Worm (Caenorhabditis elegans) whole organism, young adult: Measurements from ENCODE around the gene Y116A8C.37.
A peak's percentile ranks its signal among the peaks of the same experiment; 100 is the strongest.

ENCODE experiments used
- B0035.1 ChIP-seq: sonication (generic microtip); optimal IDR thresholded peaks from 2 replicates; lab custom pipeline; 2016; ENCODE audit warnings: missing genetic modification characterization, mild to moderate bottlenecking, missing compliant biosample characterization, missing genotype, missing genetic modification reagents
- D2030.7 ChIP-seq: fragments of 200-800 bp; sonication (Bioruptor generic); IDR thresholded peaks from 2 replicates; pipeline ENCODE4 v1.3.6; 2022; ENCODE audit warnings: missing genetic modification reagents, missing genetic modification characterization, missing compliant biosample characterization
- F22D6.2 ChIP-seq: sonication (generic microtip); optimal IDR thresholded peaks from 2 replicates; lab custom pipeline; 2016; ENCODE audit warnings: mild to moderate bottlenecking, missing genetic modification characterization, missing compliant biosample characterization
- F37B4.10 ChIP-seq: fragments of 200-800 bp; sonication (Bioruptor generic); IDR thresholded peaks from 2 replicates; pipeline ENCODE4 v1.3.6; 2022; ENCODE audit warnings: missing genetic modification characterization, missing compliant biosample characterization
- F39B2.1 ChIP-seq: fragments of 200-800 bp; sonication (Bioruptor generic); IDR thresholded peaks from 2 replicates; pipeline ENCODE4 v1.3.6; 2022; ENCODE audit warnings: missing genetic modification reagents, missing genetic modification characterization, missing compliant biosample characterization
- F49E8.2 ChIP-seq: sonication (generic microtip); optimal IDR thresholded peaks from 3 replicates; lab custom pipeline; 2017; ENCODE audit warnings: missing genetic modification characterization, mild to moderate bottlenecking, missing compliant biosample characterization, antibody characterized with exemption, moderate library complexity; ENCODE audit not compliant: insufficient read depth
- F55B11.4 ChIP-seq: sonication (generic microtip); optimal IDR thresholded peaks from 2 replicates; lab custom pipeline; 2016; ENCODE audit warnings: missing compliant biosample characterization, missing genetic modification characterization, borderline replicate concordance; ENCODE audit not compliant: insufficient read depth
- K12H6.12 ChIP-seq: fragments of 200-800 bp; sonication (Bioruptor generic); optimal IDR thresholded peaks from 2 replicates; lab custom pipeline; 2018; ENCODE audit warnings: mild to moderate bottlenecking, missing genetic modification characterization, missing compliant biosample characterization
- Y79H2A.3 ChIP-seq: fragments of 200-800 bp; sonication (Bioruptor generic); conservative IDR thresholded peaks from 2 replicates; pipeline ENCODE4 v1.3.6; 2022; ENCODE audit warnings: missing genetic modification reagents, missing genetic modification characterization, missing compliant biosample characterization
- akir-1 ChIP-seq: fragments of 200-800 bp; sonication (Bioruptor generic); optimal IDR thresholded peaks from 2 replicates; lab custom pipeline; 2018; ENCODE audit warnings: mild to moderate bottlenecking, missing genetic modification characterization, moderate library complexity, missing compliant biosample characterization
- aptf-2 ChIP-seq: fragments of 200-800 bp; sonication (Bioruptor generic); conservative IDR thresholded peaks from 2 replicates; pipeline ENCODE4 v1.3.6; 2022; ENCODE audit warnings: missing genetic modification reagents, missing genetic modification characterization, missing compliant biosample characterization
- athp-1 ChIP-seq: sonication (generic microtip); optimal IDR thresholded peaks from 2 replicates; lab custom pipeline; 2017; ENCODE audit warnings: mild to moderate bottlenecking, missing genetic modification characterization, missing compliant biosample characterization
- bed-2 ChIP-seq: fragments of 200-800 bp; sonication (Bioruptor generic); IDR thresholded peaks from 2 replicates; pipeline ENCODE4 v1.3.6; 2022; ENCODE audit warnings: missing genetic modification reagents, missing genetic modification characterization, missing compliant biosample characterization
- cebp-1 ChIP-seq, 2 experiments: fragments of 200-800 bp in 1 of 2; sonication (Bioruptor generic) in 1 of 2; sonication (generic microtip) in 1 of 2; IDR thresholded peaks in 1 of 2; optimal IDR thresholded peaks in 1 of 2; 2 replicates each; pipeline versions ENCODE4 v1.3.6 to Lab custom; 2017 to 2022; ENCODE audit warnings: missing compliant biosample characterization in 2 of 2, missing genetic modification characterization in 2 of 2, mild to moderate bottlenecking in 1 of 2, missing genetic modification reagents in 1 of 2, moderate library complexity in 1 of 2
- ceh-100 ChIP-seq: fragments of 200-800 bp; sonication (Bioruptor generic); IDR thresholded peaks from 2 replicates; pipeline ENCODE4 v1.3.6; 2022; ENCODE audit warnings: missing genetic modification reagents, missing genetic modification characterization, missing compliant biosample characterization
- ceh-91 ChIP-seq: fragments of 200-800 bp; sonication (Bioruptor generic); IDR thresholded peaks from 2 replicates; pipeline ENCODE4 v1.3.6; 2022; ENCODE audit warnings: missing genetic modification reagents, missing genetic modification characterization, missing compliant biosample characterization
- chd-7 ChIP-seq: sonication (generic microtip); optimal IDR thresholded peaks from 2 replicates; lab custom pipeline; 2016; ENCODE audit warnings: mild to moderate bottlenecking, missing genetic modification characterization, moderate library complexity, missing compliant biosample characterization
- efl-1 ChIP-seq: fragments of 150-350 bp; optimal IDR thresholded peaks from 2 replicates; lab custom pipeline; 2014; ENCODE audit warnings: missing biosample characterization, missing genetic modification reagents, missing genetic modification characterization
- egl-44 ChIP-seq: fragments of 200-800 bp; sonication (Bioruptor generic); IDR thresholded peaks from 2 replicates; pipeline ENCODE4 v1.3.6; 2022; ENCODE audit warnings: missing genetic modification reagents, missing genetic modification characterization, missing compliant biosample characterization
- ekl-4 ChIP-seq: fragments of 200-800 bp; sonication (Bioruptor generic); IDR thresholded peaks from 2 replicates; pipeline ENCODE4 v1.3.6; 2022; ENCODE audit warnings: missing genetic modification reagents, missing genetic modification characterization, missing compliant biosample characterization
- ets-4 ChIP-seq: fragments of 200-800 bp; sonication (Bioruptor generic); optimal IDR thresholded peaks from 2 replicates; lab custom pipeline; 2018; ENCODE audit warnings: mild to moderate bottlenecking, missing genetic modification characterization, missing compliant biosample characterization
- hlh-26 ChIP-seq: fragments of 200-800 bp; sonication (Bioruptor generic); conservative IDR thresholded peaks from 2 replicates; pipeline ENCODE4 v1.3.6; 2022; ENCODE audit warnings: missing genetic modification reagents, missing genetic modification characterization, missing compliant biosample characterization
- hmg-1.2 ChIP-seq: fragments of 200-800 bp; sonication (Bioruptor generic); IDR thresholded peaks from 2 replicates; pipeline ENCODE4 v1.3.6; 2022; ENCODE audit warnings: missing genetic modification reagents, missing genetic modification characterization, missing compliant biosample characterization
- hrde-1 ChIP-seq: sonication (generic microtip); optimal IDR thresholded peaks from 2 replicates; lab custom pipeline; 2016; ENCODE audit warnings: missing genetic modification characterization, mild to moderate bottlenecking, missing compliant biosample characterization, moderate library complexity, missing genotype, missing genetic modification reagents, borderline replicate concordance
- let-526 ChIP-seq: fragments of 200-800 bp; sonication (Bioruptor generic); IDR thresholded peaks from 2 replicates; pipeline ENCODE4 v1.3.6; 2022; ENCODE audit warnings: missing genetic modification reagents, missing genetic modification characterization, missing compliant biosample characterization
- let-607 ChIP-seq, 2 experiments: fragments of 200-800 bp in 1 of 2; sonication (Bioruptor generic) in 1 of 2; sonication (generic microtip) in 1 of 2; optimal IDR thresholded peaks; 2 replicates each; lab custom pipeline; 2016 to 2018; ENCODE audit warnings: mild to moderate bottlenecking in 2 of 2, missing compliant biosample characterization in 2 of 2, missing genetic modification characterization in 2 of 2, moderate library complexity in 2 of 2, missing genotype in 1 of 2
- lin-26 ChIP-seq: fragments of 200-800 bp; sonication (Bioruptor generic); IDR thresholded peaks from 2 replicates; pipeline ENCODE4 v1.3.6; 2022; ENCODE audit warnings: missing genetic modification reagents, missing genetic modification characterization, missing compliant biosample characterization
- lin-35 ChIP-seq, 3 experiments: fragments of 150-350 bp in 2 of 3; sonication (generic microtip) in 1 of 3; optimal IDR thresholded peaks; 2 replicates each; lab custom pipeline; 2014 to 2018; ENCODE audit warnings: missing biosample characterization in 3 of 3, missing genetic modification characterization in 3 of 3, missing genetic modification reagents in 3 of 3
- lin-40 ChIP-seq: sonication (generic microtip); optimal IDR thresholded peaks from 2 replicates; lab custom pipeline; 2016; ENCODE audit warnings: missing genetic modification characterization, mild to moderate bottlenecking, missing compliant biosample characterization, missing genotype, missing genetic modification reagents
- lir-1 ChIP-seq: fragments of 200-800 bp; sonication (Bioruptor generic); conservative IDR thresholded peaks from 2 replicates; pipeline ENCODE4 v1.3.6; 2022; ENCODE audit warnings: missing genetic modification reagents, missing genetic modification characterization, missing compliant biosample characterization
- lsl-1 ChIP-seq: fragments of 200-800 bp; sonication (Bioruptor generic); optimal IDR thresholded peaks from 2 replicates; lab custom pipeline; 2018; ENCODE audit warnings: mild to moderate bottlenecking, missing genetic modification characterization, moderate library complexity, missing compliant biosample characterization
- madf-10 ChIP-seq: sonication (generic microtip); optimal IDR thresholded peaks from 2 replicates; lab custom pipeline; 2016; ENCODE audit warnings: mild to moderate bottlenecking, missing genetic modification characterization, missing compliant biosample characterization
- mcd-1 ChIP-seq: fragments of 200-800 bp; sonication (Bioruptor generic); IDR thresholded peaks from 2 replicates; pipeline ENCODE4 v1.3.6; 2022; ENCODE audit warnings: missing genetic modification reagents, missing genetic modification characterization, missing compliant biosample characterization
- nfya-1 ChIP-seq: sonication (generic microtip); optimal IDR thresholded peaks from 2 replicates; lab custom pipeline; 2017; ENCODE audit warnings: antibody characterized with exemption, missing compliant biosample characterization, missing genetic modification characterization, borderline replicate concordance; ENCODE audit not compliant: insufficient read depth
- nfyb-1 ChIP-seq: fragments of 200-800 bp; sonication (Bioruptor generic); IDR thresholded peaks from 2 replicates; pipeline ENCODE4 v1.3.6; 2022; ENCODE audit warnings: missing genetic modification reagents, missing genetic modification characterization, missing compliant biosample characterization
- sdz-38 ChIP-seq: sonication (generic microtip); optimal IDR thresholded peaks from 2 replicates; lab custom pipeline; 2016; ENCODE audit warnings: missing genotype, missing genetic modification characterization, missing compliant biosample characterization
- snpc-1.3 ChIP-seq: sonication (generic microtip); optimal IDR thresholded peaks from 2 replicates; lab custom pipeline; 2017; ENCODE audit warnings: missing genetic modification characterization, mild to moderate bottlenecking, missing compliant biosample characterization, antibody characterized with exemption, moderate library complexity, missing genotype, missing genetic modification reagents; ENCODE audit not compliant: insufficient read depth
- somi-1 ChIP-seq: fragments of 200-800 bp; sonication (Bioruptor generic); optimal IDR thresholded peaks from 2 replicates; lab custom pipeline; 2018; ENCODE audit warnings: mild to moderate bottlenecking, missing genetic modification characterization, missing compliant biosample characterization
- tlf-1 ChIP-seq: fragments of 200-800 bp; sonication (Bioruptor generic); optimal IDR thresholded peaks from 2 replicates; lab custom pipeline; 2018; ENCODE audit warnings: mild to moderate bottlenecking, missing genetic modification characterization, missing compliant biosample characterization
- unc-130 ChIP-seq: sonication (generic microtip); optimal IDR thresholded peaks from 2 replicates; lab custom pipeline; 2016; ENCODE audit warnings: missing genetic modification reagents, missing genetic modification characterization, missing compliant biosample characterization
- unc-62 ChIP-seq: fragments of 150-350 bp; optimal IDR thresholded peaks from 2 replicates; lab custom pipeline; 2014; ENCODE audit warnings: missing biosample characterization, missing genetic modification reagents, missing genetic modification characterization
- zim-3 ChIP-seq: sonication (generic microtip); optimal IDR thresholded peaks from 2 replicates; lab custom pipeline; 2017; ENCODE audit warnings: mild to moderate bottlenecking, missing genetic modification characterization, moderate library complexity, missing compliant biosample characterization
- ztf-18 ChIP-seq: sonication (generic microtip); optimal IDR thresholded peaks from 2 replicates; lab custom pipeline; 2016; ENCODE audit warnings: missing genotype, mild to moderate bottlenecking, missing genetic modification characterization, missing compliant biosample characterization
- ztf-28 ChIP-seq: fragments of 200-800 bp; sonication (Bioruptor generic); IDR thresholded peaks from 2 replicates; pipeline ENCODE4 v1.3.6; 2022; ENCODE audit warnings: missing genetic modification reagents, missing genetic modification characterization, missing compliant biosample characterization
- ztf-6 ChIP-seq: fragments of 200-800 bp; sonication (Bioruptor generic); IDR thresholded peaks from 2 replicates; pipeline ENCODE4 v1.3.6; 2022; ENCODE audit warnings: missing genetic modification reagents, missing genetic modification characterization, missing compliant biosample characterization

Gene Y116A8C.37

ce11 chrIV:17087384-17088099 lies 43.4 kb downstream of the Y116A8C.37 start, which contains the start of the genes snx-13 and snr-1 (continued):
- TF ChIP-seq nfyb-1 (GFP tag; lab: Robert Waterston, UW) (peak; percentile 57; the same call in 1 of the 2 replicates), tlf-1 (GFP tag; lab: Kevin White, UChicago) (peak; percentile 34), let-607 (tag; optimal IDR thresholded peaks at IDR 0.05; lab: Kevin White, UChicago) (peak in 1 of 2 experiments; percentile 59), somi-1 (GFP tag; lab: Kevin White, UChicago) (peak; percentile 24), ets-4 (no peak), lsl-1 (GFP tag; lab: Kevin White, UChicago) (peak; percentile 49), aptf-2 (GFP tag; lab: Robert Waterston, UW) (peak; percentile 80), ztf-28 (GFP tag; lab: Robert Waterston, UW) (peak; percentile 91; the same call in 1 of the 2 replicates), bed-2 (GFP tag; lab: Robert Waterston, UW) (peak; percentile 77), ztf-6 (GFP tag; lab: Robert Waterston, UW) (peak; percentile 57; the same call in 1 of the 2 replicates), lin-35 (GFP tag; optimal IDR thresholded peaks at IDR 0.05; lab: Kevin White, UChicago) (peak in 1 of 3 experiments; percentile 64), sdz-38 (tag; lab: Kevin White, UChicago) (no peak), lir-1 (peak; percentile 80), F49E8.2 (tag; lab: Kevin White, UChicago) (peak; percentile 64), B0035.1 (tag; lab: Kevin White, UChicago) (no peak), hrde-1 (tag; lab: Kevin White, UChicago) (peak; percentile 42), madf-10 (peak; percentile 76), lin-40 (tag; lab: Kevin White, UChicago) (peak; percentile 71), lin-26 (GFP tag; lab: Robert Waterston, UW) (no peak), ceh-91 (GFP tag; lab: Robert Waterston, UW) (peak; percentile 70; the same call in 1 of the 2 replicates), nfya-1 (tag; lab: Kevin White, UChicago) (no peak), let-526 (0 out of 2 replicates have a peak, but pooled peaks have one; percentile 69), F22D6.2 (tag; lab: Kevin White, UChicago) (peak; percentile 15), Y79H2A.3 (GFP tag; lab: Robert Waterston, UW) (peak; percentile 82; the same call in 1 of the 2 replicates), ekl-4 (GFP tag; lab: Robert Waterston, UW) (peak; percentile 68; the same call in 1 of the 2 replicates), ceh-100 (GFP tag; lab: Robert Waterston, UW) (peak; percentile 99), cebp-1 (GFP tag; IDR thresholded peaks at IDR 0.05; lab: Robert Waterston, UW) (peak; percentile 43; the same call in 1 of the 2 replicates), cebp-1 (tag; optimal IDR thresholded peaks at IDR 0.05; lab: Kevin White, UChicago) (peak; percentile 67), ztf-18 (peak; percentile 70), akir-1 (GFP tag; lab: Kevin White, UChicago) (peak; percentile 31), D2030.7 (GFP tag; lab: Robert Waterston, UW) (peak; percentile 91), chd-7 (tag; lab: Kevin White, UChicago) (no peak), snpc-1.3 (tag; lab: Kevin White, UChicago) (peak; percentile 22), efl-1 (peak; percentile 16), hmg-1.2 (peak; percentile 52; the same call in 1 of the 2 replicates), unc-130 (GFP tag; lab: Kevin White, UChicago) (peak; percentile 85), F55B11.4 (tag; lab: Kevin White, UChicago) (no peak), egl-44 (GFP tag; lab: Robert Waterston, UW) (no peak), unc-62 (GFP tag; lab: Kevin White, UChicago) (no peak), mcd-1 (peak; percentile 96), zim-3 (tag; lab: Kevin White, UChicago) (no peak), K12H6.12 (tag; lab: Kevin White, UChicago) (peak; percentile 86), F39B2.1 (GFP tag; lab: Robert Waterston, UW) (no peak), F37B4.10 (GFP tag; lab: Robert Waterston, UW) (no peak), hlh-26 (GFP tag; lab: Robert Waterston, UW) (no peak), athp-1 (peak; percentile 82)
